Worm (Caenorhabditis elegans) whole organism, L3 larva: ENCODE measurements around the gene ttr-43.

Source experiments
- R02D3.7 ChIP-seq: fragments of 150-350 bp; optimal IDR thresholded peaks from 2 replicates; lab custom pipeline; 2014; ENCODE audit warnings: missing biosample characterization, missing genetic modification characterization
- ZK546.5 ChIP-seq: sonication (generic microtip); optimal IDR thresholded peaks from 2 replicates; lab custom pipeline; 2017; ENCODE audit warnings: missing biosample characterization, missing genetic modification characterization
- aly-2 ChIP-seq: fragments of 150-350 bp; optimal IDR thresholded peaks from 2 replicates; lab custom pipeline; 2014; ENCODE audit warnings: missing biosample characterization, missing genetic modification characterization
- ama-1 ChIP-seq: fragments of 150-350 bp; optimal IDR thresholded peaks from 2 replicates; lab custom pipeline; 2018
- ceh-16 ChIP-seq: sonication (generic microtip); optimal IDR thresholded peaks from 2 replicates; lab custom pipeline; 2017; ENCODE audit warnings: missing biosample characterization, missing genetic modification characterization
- ceh-28 ChIP-seq: fragments of 150-350 bp; optimal IDR thresholded peaks from 2 replicates; lab custom pipeline; 2014; ENCODE audit warnings: missing biosample characterization, missing genetic modification reagents, missing genetic modification characterization
- ceh-9 ChIP-seq: sonication (generic microtip); optimal IDR thresholded peaks from 2 replicates; lab custom pipeline; 2018; ENCODE audit warnings: missing biosample characterization, missing genetic modification characterization
- daf-12 ChIP-seq: fragments of 150-350 bp; optimal IDR thresholded peaks from 2 replicates; lab custom pipeline; 2014; ENCODE audit warnings: missing biosample characterization, missing genetic modification reagents, missing genetic modification characterization
- egl-27 ChIP-seq: sonication (generic microtip); optimal IDR thresholded peaks from 4 replicates; lab custom pipeline; 2017; ENCODE audit warnings: missing biosample characterization, missing genetic modification reagents, missing genetic modification characterization
- egl-5 ChIP-seq: fragments of 150-350 bp; optimal IDR thresholded peaks from 2 replicates; lab custom pipeline; 2017; ENCODE audit warnings: missing biosample characterization, missing genetic modification reagents, missing genetic modification characterization, inconsistent platforms
- elt-1 ChIP-seq: fragments of 150-350 bp; optimal IDR thresholded peaks from 2 replicates; lab custom pipeline; 2014; ENCODE audit warnings: missing biosample characterization, missing genetic modification characterization
- elt-2 ChIP-seq: sonication (generic microtip); optimal IDR thresholded peaks from 2 replicates; lab custom pipeline; 2016; ENCODE audit warnings: missing genetic modification reagents, mild to moderate bottlenecking, missing genetic modification characterization, missing compliant biosample characterization
- eor-1 ChIP-seq, 2 experiments: fragments of 150-350 bp; optimal IDR thresholded peaks; 2 replicates each; lab custom pipeline; 2014 to 2018; ENCODE audit warnings: missing biosample characterization in 2 of 2, missing genetic modification characterization in 2 of 2
- fkh-10 ChIP-seq: sonication (generic microtip); optimal IDR thresholded peaks from 2 replicates; lab custom pipeline; 2017; ENCODE audit warnings: missing biosample characterization, missing genetic modification reagents, missing genetic modification characterization
- fkh-2 ChIP-seq: fragments of 150-350 bp; optimal IDR thresholded peaks from 2 replicates; lab custom pipeline; 2014; ENCODE audit warnings: missing biosample characterization, missing genetic modification reagents, missing genetic modification characterization
- fos-1 ChIP-seq: fragments of 150-350 bp; optimal IDR thresholded peaks from 2 replicates; lab custom pipeline; 2014; ENCODE audit warnings: missing biosample characterization, missing genetic modification characterization
- jun-1 ChIP-seq: fragments of 150-350 bp; optimal IDR thresholded peaks from 2 replicates; lab custom pipeline; 2014; ENCODE audit warnings: missing biosample characterization, missing genetic modification reagents, missing genetic modification characterization
- lin-15B ChIP-seq: fragments of 150-350 bp; optimal IDR thresholded peaks from 2 replicates; lab custom pipeline; 2014; ENCODE audit warnings: missing biosample characterization, missing genetic modification characterization
- lin-39 ChIP-seq: fragments of 150-350 bp; optimal IDR thresholded peaks from 2 replicates; lab custom pipeline; 2018; ENCODE audit warnings: missing biosample characterization, missing genetic modification reagents, missing genetic modification characterization
- mdl-1 ChIP-seq: fragments of 150-350 bp; optimal IDR thresholded peaks from 2 replicates; lab custom pipeline; 2014; ENCODE audit warnings: missing biosample characterization, missing genetic modification characterization
- mml-1 ChIP-seq: fragments of 150-350 bp; sonication (generic microtip); optimal IDR thresholded peaks from 3 replicates; lab custom pipeline; 2014; ENCODE audit warnings: missing biosample characterization, missing genetic modification characterization
- nfya-1 ChIP-seq: sonication (generic microtip); optimal IDR thresholded peaks from 2 replicates; lab custom pipeline; 2017; ENCODE audit warnings: missing genetic modification characterization, mild to moderate bottlenecking, missing compliant biosample characterization, antibody characterized with exemption, moderate library complexity; ENCODE audit not compliant: insufficient read depth
- nhr-11 ChIP-seq: fragments of 150-350 bp; optimal IDR thresholded peaks from 2 replicates; lab custom pipeline; 2014; ENCODE audit warnings: missing biosample characterization, missing genetic modification characterization
- nhr-12 ChIP-seq: fragments of 150-350 bp; optimal IDR thresholded peaks from 2 replicates; lab custom pipeline; 2014; ENCODE audit warnings: missing biosample characterization, missing genetic modification characterization
- nhr-23 ChIP-seq: fragments of 150-350 bp; optimal IDR thresholded peaks from 2 replicates; lab custom pipeline; 2014; ENCODE audit warnings: missing biosample characterization, missing genetic modification reagents, missing genetic modification characterization
- nhr-237 ChIP-seq: fragments of 150-350 bp; optimal IDR thresholded peaks from 2 replicates; lab custom pipeline; 2014; ENCODE audit warnings: missing biosample characterization, missing genetic modification characterization
- nhr-25 ChIP-seq: sonication (generic microtip); optimal IDR thresholded peaks from 2 replicates; lab custom pipeline; 2017; ENCODE audit warnings: missing biosample characterization, missing genetic modification characterization
- nhr-28 ChIP-seq: fragments of 150-350 bp; optimal IDR thresholded peaks from 2 replicates; lab custom pipeline; 2014; ENCODE audit warnings: missing biosample characterization, missing genetic modification characterization
- nhr-43 ChIP-seq: sonication (generic microtip); optimal IDR thresholded peaks from 2 replicates; lab custom pipeline; 2016; ENCODE audit warnings: mild to moderate bottlenecking, missing genetic modification characterization, missing compliant biosample characterization; ENCODE audit not compliant: poor library complexity, severe bottlenecking
- nhr-77 ChIP-seq: fragments of 150-350 bp; optimal IDR thresholded peaks from 2 replicates; lab custom pipeline; 2014; ENCODE audit warnings: missing biosample characterization, missing genetic modification characterization
- pha-4 ChIP-seq: fragments of 150-350 bp; optimal IDR thresholded peaks from 2 replicates; lab custom pipeline; 2014; ENCODE audit warnings: missing biosample characterization, missing genetic modification reagents, missing genetic modification characterization
- pqm-1 ChIP-seq: fragments of 150-350 bp; optimal IDR thresholded peaks from 2 replicates; lab custom pipeline; 2017; ENCODE audit warnings: missing biosample characterization, missing genetic modification characterization, inconsistent platforms
- sea-2 ChIP-seq: fragments of 150-350 bp; sonication (generic microtip); optimal IDR thresholded peaks from 4 replicates; lab custom pipeline; 2014; ENCODE audit warnings: missing biosample characterization, missing genetic modification reagents, missing genetic modification characterization
- skn-1 ChIP-seq: fragments of 150-350 bp; optimal IDR thresholded peaks from 2 replicates; lab custom pipeline; 2014; ENCODE audit warnings: missing biosample characterization, missing genetic modification characterization
- snpc-4 ChIP-seq: fragments of 150-350 bp; optimal IDR thresholded peaks from 2 replicates; lab custom pipeline; 2014; ENCODE audit warnings: missing biosample characterization, missing genetic modification characterization
- tbx-2 ChIP-seq: sonication (generic microtip); optimal IDR thresholded peaks from 2 replicates; lab custom pipeline; 2016; ENCODE audit warnings: mild to moderate bottlenecking, missing genetic modification characterization, missing compliant biosample characterization
- unc-39 ChIP-seq: sonication (generic microtip); optimal IDR thresholded peaks from 4 replicates; lab custom pipeline; 2017; ENCODE audit warnings: missing biosample characterization, missing genetic modification characterization
- zag-1 ChIP-seq: fragments of 150-350 bp; optimal IDR thresholded peaks from 2 replicates; lab custom pipeline; 2014; ENCODE audit warnings: missing biosample characterization, missing genetic modification characterization

Gene ttr-43

DNA sequence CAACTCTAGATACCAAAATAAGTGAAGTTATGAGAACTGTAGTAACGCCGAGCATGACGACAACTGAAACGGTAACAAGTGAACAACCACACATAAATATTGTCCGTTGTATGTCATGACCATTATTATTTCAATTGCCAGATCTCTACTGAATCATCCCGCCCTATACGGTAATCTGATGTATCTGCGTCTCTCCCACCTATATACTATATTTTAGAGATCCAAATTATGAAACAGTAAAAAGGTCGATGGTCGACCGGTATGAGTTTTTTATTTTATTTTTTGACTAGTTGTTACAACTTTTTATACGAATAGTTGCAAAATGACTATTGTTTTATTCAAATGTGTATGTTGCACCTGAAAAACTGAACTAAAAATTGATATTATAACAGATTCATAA, at the start of gene ttr-43:
Gene ttr-43, minus strand, starts transcription at position 101 of the 400 bp plus-strand sequence.
- TF ChIP-seq egl-5 (tag; lab: Kevin White, UChicago) (no peak), skn-1 (no peak), nhr-12 (tag; lab: Kevin White, UChicago) (no peak), lin-39 (no peak), snpc-4 (tag; lab: Kevin White, UChicago) (no peak), sea-2 (GFP tag; lab: Kevin White, UChicago) (no peak), elt-2 (tag; lab: Kevin White, UChicago) (no peak)

DNA sequence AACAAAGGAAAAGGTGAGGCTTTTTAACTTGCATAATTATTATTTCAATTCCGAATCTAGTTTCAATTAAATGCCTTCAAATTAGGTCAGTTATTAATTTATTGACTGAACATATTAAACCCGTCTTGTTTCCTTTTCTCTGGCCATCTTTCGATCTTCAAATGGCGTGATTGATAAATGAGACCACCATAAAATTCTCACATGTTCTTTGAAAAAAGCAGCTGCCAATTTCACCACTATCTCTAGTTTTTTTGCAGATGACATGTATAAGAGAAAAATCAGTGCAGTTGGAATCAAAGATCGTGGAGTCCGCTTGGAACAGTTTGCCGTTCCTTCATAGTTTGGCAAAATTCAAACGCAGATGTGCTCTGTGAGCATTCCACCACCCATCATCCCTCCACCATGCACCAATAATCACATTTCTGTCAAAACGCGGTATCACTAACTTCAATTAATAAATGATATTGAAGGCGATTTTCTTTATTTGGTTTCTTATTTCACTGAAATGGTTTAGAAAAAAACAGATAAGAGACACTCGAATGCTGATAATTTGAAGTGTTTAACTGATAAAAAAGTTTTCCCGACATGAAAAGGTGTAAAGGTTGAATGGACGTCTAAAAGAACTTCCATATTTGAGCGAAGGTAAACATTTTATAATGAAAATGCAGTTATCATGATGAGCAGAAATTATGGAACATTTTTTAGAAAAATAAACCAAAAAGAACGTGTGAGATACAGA, 47.4 kb upstream of the ttr-43 start:
- TF ChIP-seq nhr-28 (tag; lab: Kevin White, UChicago) (no peak), pqm-1 (tag; lab: Kevin White, UChicago) (peak; percentile 72), elt-2 (tag; lab: Kevin White, UChicago) (peak; percentile 92), nhr-43 (peak; percentile 54), pha-4 (tag; lab: Kevin White, UChicago) (peak; percentile 40), nhr-23 (tag; lab: Kevin White, UChicago) (peak; percentile 16), nfya-1 (no peak)
- TF ChIP-seq, all 47 proteins: peak for 5

DNA sequence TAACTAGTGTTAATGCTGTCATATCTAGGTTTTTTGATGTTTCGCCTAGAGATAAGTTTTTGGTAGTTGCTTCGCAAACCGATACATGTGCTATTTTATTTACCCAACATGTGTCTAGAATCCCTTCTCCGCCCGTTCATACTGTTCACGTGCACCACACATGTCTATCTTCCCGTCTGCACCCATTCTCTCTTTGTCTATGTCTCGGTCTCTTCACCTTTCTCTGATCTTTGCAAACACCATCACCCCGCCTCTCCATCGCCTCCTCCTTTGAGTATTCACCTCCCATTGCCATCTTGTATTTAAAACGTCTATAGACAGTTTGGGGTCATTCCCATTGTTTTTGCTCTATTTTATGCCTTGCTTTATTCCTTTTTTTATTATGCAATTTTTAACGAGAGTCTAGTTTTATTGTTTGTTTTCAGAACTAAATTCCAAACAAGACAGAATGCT, 46.8 kb upstream of the ttr-43 start, which contains the start of gene F56H9.2:
Gene F56H9.2, plus strand, starts transcription at position 426 of the 453 bp plus-strand sequence.
- TF ChIP-seq nhr-25 (peak; percentile 93), ceh-16 (tag; lab: Kevin White, UChicago) (no peak), unc-39 (tag; lab: Kevin White, UChicago) (no peak), nhr-23 (tag; lab: Kevin White, UChicago) (peak; percentile 71), tbx-2 (tag; lab: Kevin White, UChicago) (peak; percentile 11), daf-12 (no peak), fkh-10 (GFP tag; lab: Kevin White, UChicago) (no peak), lin-39 (no peak), ceh-28 (tag; lab: Kevin White, UChicago) (peak; percentile 61), zag-1 (tag; lab: Kevin White, UChicago) (no peak), ama-1 (lab: Kevin White, UChicago) (peak; percentile 8), ceh-9 (no peak), elt-2 (tag; lab: Kevin White, UChicago) (peak; percentile 85), eor-1 (tag; optimal IDR thresholded peaks at IDR 0.05; lab: Kevin White, UChicago) (no peak), nhr-237 (tag; lab: Kevin White, UChicago) (no peak), egl-27 (tag; lab: Kevin White, UChicago) (peak; percentile 74), nhr-12 (tag; lab: Kevin White, UChicago) (no peak), aly-2 (tag; lab: Kevin White, UChicago) (no peak), fkh-2 (tag; lab: Kevin White, UChicago) (no peak), sea-2 (GFP tag; lab: Kevin White, UChicago) (no peak), nfya-1 (peak; percentile 64), pqm-1 (tag; lab: Kevin White, UChicago) (peak; percentile 71), ZK546.5 (tag; lab: Kevin White, UChicago) (no peak), lin-15B (tag; lab: Kevin White, UChicago) (no peak), R02D3.7 (peak; percentile 27), fos-1 (tag; lab: Kevin White, UChicago) (no peak), nhr-77 (tag; lab: Kevin White, UChicago) (no peak), pha-4 (tag; lab: Kevin White, UChicago) (peak; percentile 90), jun-1 (tag; lab: Kevin White, UChicago) (peak; percentile 62), elt-1 (tag; lab: Kevin White, UChicago) (peak; percentile 19), nhr-28 (tag; lab: Kevin White, UChicago) (no peak), nhr-11 (tag; lab: Kevin White, UChicago) (no peak), mdl-1 (tag; lab: Kevin White, UChicago) (peak; percentile 72), mml-1 (tag; lab: Kevin White, UChicago) (peak; percentile 96), nhr-43 (peak; percentile 89)
- TF ChIP-seq, all 47 proteins: peak for 16
